Fruit fly (Drosophila melanogaster) whole organism, prepupa: Measurements from ENCODE around the gene yellow-e3.

Experiments
- Blimp-1 ChIP-seq: fragments of 200-800 bp; sonication (Bioruptor generic); optimal IDR thresholded peaks from 3 replicates; lab custom pipeline; 2017; ENCODE audit warnings: missing biosample characterization, missing genetic modification characterization, mild to moderate bottlenecking, moderate library complexity, missing genetic modification reagents
- CG10631 ChIP-seq: fragments of 200-800 bp; sonication (Bioruptor generic); optimal IDR thresholded peaks from 2 replicates; lab custom pipeline; 2016; ENCODE audit warnings: missing biosample characterization, missing genetic modification characterization
- CG10669 ChIP-seq: fragments of 200-800 bp; sonication (Bioruptor generic); optimal IDR thresholded peaks from 3 replicates; lab custom pipeline; 2018; ENCODE audit warnings: missing biosample characterization, mild to moderate bottlenecking, missing genetic modification characterization, moderate library complexity
- CG11294 ChIP-seq: fragments of 200-800 bp; sonication (Bioruptor generic); IDR thresholded peaks from 2 replicates; pipeline ENCODE4 v1.3.6; 2022; ENCODE audit warnings: missing biosample characterization, missing genetic modification characterization
- CG1621 ChIP-seq: fragments of 200-800 bp; sonication (Bioruptor generic); optimal IDR thresholded peaks from 3 replicates; lab custom pipeline; 2018; ENCODE audit warnings: missing biosample characterization, mild to moderate bottlenecking, missing genetic modification characterization
- CG16779 ChIP-seq: fragments of 200-800 bp; sonication (Bioruptor generic); optimal IDR thresholded peaks from 3 replicates; lab custom pipeline; 2017; ENCODE audit warnings: missing biosample characterization, mild to moderate bottlenecking, missing genetic modification characterization
- CG3032 ChIP-seq: fragments of 200-800 bp; optimal IDR thresholded peaks from 2 replicates; lab custom pipeline; 2019; ENCODE audit warnings: missing biosample characterization, mild to moderate bottlenecking, missing genetic modification characterization, moderate library complexity
- CG31627 ChIP-seq: fragments of 200-800 bp; sonication (Bioruptor generic); optimal IDR thresholded peaks from 3 replicates; lab custom pipeline; 2016; ENCODE audit warnings: missing biosample characterization, missing genetic modification characterization
- CG32006 ChIP-seq: fragments of 200-800 bp; sonication (Bioruptor generic); optimal IDR thresholded peaks from 3 replicates; lab custom pipeline; 2017; ENCODE audit warnings: missing biosample characterization, mild to moderate bottlenecking, missing genetic modification characterization
- CG34406 ChIP-seq: fragments of 200-800 bp; sonication (Bioruptor generic); optimal IDR thresholded peaks from 3 replicates; lab custom pipeline; 2016; ENCODE audit warnings: missing biosample characterization, missing genetic modification characterization
- CG3919 ChIP-seq: fragments of 200-800 bp; sonication (Bioruptor generic); optimal IDR thresholded peaks from 3 replicates; lab custom pipeline; 2016; ENCODE audit warnings: missing biosample characterization, missing genetic modification characterization
- CG4318 ChIP-seq: fragments of 200-800 bp; sonication (Bioruptor generic); optimal IDR thresholded peaks from 3 replicates; lab custom pipeline; 2017; ENCODE audit warnings: missing biosample characterization, mild to moderate bottlenecking, missing genetic modification characterization
- CG6276 ChIP-seq: fragments of 200-800 bp; sonication (Bioruptor generic); optimal IDR thresholded peaks from 2 replicates; lab custom pipeline; 2017; ENCODE audit warnings: missing biosample characterization, mild to moderate bottlenecking, missing genetic modification characterization
- CG6792 ChIP-seq: fragments of 200-800 bp; sonication (Bioruptor generic); optimal IDR thresholded peaks from 3 replicates; lab custom pipeline; 2016; ENCODE audit warnings: missing biosample characterization, missing genetic modification characterization
- CG6808 ChIP-seq: fragments of 200-800 bp; sonication (Bioruptor generic); optimal IDR thresholded peaks from 3 replicates; lab custom pipeline; 2017; ENCODE audit warnings: missing biosample characterization, missing genetic modification characterization, mild to moderate bottlenecking, moderate library complexity, missing genetic modification reagents
- CG8119 ChIP-seq: fragments of 200-800 bp; sonication (Bioruptor generic); IDR thresholded peaks from 3 replicates; pipeline ENCODE4 v1.3.6; 2022; ENCODE audit warnings: missing biosample characterization, missing genetic modification characterization
- CG9139 ChIP-seq: fragments of 200-800 bp; sonication (Bioruptor generic); optimal IDR thresholded peaks from 3 replicates; lab custom pipeline; 2017; ENCODE audit warnings: missing biosample characterization, mild to moderate bottlenecking, missing genetic modification characterization
- Eip75B ChIP-seq: fragments of 200-800 bp; sonication (Bioruptor generic); optimal IDR thresholded peaks from 3 replicates; lab custom pipeline; 2016; ENCODE audit warnings: missing biosample characterization, missing genetic modification characterization
- Eip78C ChIP-seq: fragments of 200-800 bp; sonication (Bioruptor generic); peaks from one replicate; lab custom pipeline; 2016; ENCODE audit warnings: missing biosample characterization, missing genetic modification characterization
- Ets21C ChIP-seq: fragments of 200-800 bp; sonication (Bioruptor generic); optimal IDR thresholded peaks from 3 replicates; lab custom pipeline; 2016; ENCODE audit warnings: missing biosample characterization, missing genetic modification characterization
- Ets96B ChIP-seq: fragments of 200-800 bp; optimal IDR thresholded peaks from 2 replicates; lab custom pipeline; 2019; ENCODE audit warnings: missing biosample characterization, mild to moderate bottlenecking, missing genetic modification characterization, moderate library complexity
- Gug ChIP-seq: fragments of 200-800 bp; sonication (Bioruptor generic); IDR thresholded peaks from 2 replicates; pipeline ENCODE4 v1.3.6; 2022; ENCODE audit warnings: missing biosample characterization, missing genetic modification characterization
- Hr38 ChIP-seq: sonication (Bioruptor generic); optimal IDR thresholded peaks from 2 replicates; lab custom pipeline; 2016; ENCODE audit warnings: missing biosample characterization, missing genetic modification characterization
- Hr39 ChIP-seq: fragments of 200-800 bp; sonication (Bioruptor generic); optimal IDR thresholded peaks from 2 replicates; lab custom pipeline; 2016; ENCODE audit warnings: missing biosample characterization, missing genetic modification characterization
- Hr4 ChIP-seq: fragments of 200-800 bp; sonication (Bioruptor generic); optimal IDR thresholded peaks from 3 replicates; lab custom pipeline; 2016; ENCODE audit warnings: missing biosample characterization, missing genetic modification characterization
- Lpt ChIP-seq: fragments of 200-800 bp; sonication (Bioruptor generic); optimal IDR thresholded peaks from 3 replicates; lab custom pipeline; 2016; ENCODE audit warnings: missing biosample characterization, missing genetic modification characterization
- Met ChIP-seq: fragments of 200-800 bp; sonication (Bioruptor generic); optimal IDR thresholded peaks from 3 replicates; lab custom pipeline; 2016; ENCODE audit warnings: missing biosample characterization, missing genetic modification characterization
- OdsH ChIP-seq: fragments of 200-800 bp; sonication (Bioruptor generic); optimal IDR thresholded peaks from 3 replicates; lab custom pipeline; 2016; ENCODE audit warnings: missing biosample characterization, missing genetic modification characterization
- Sox102F ChIP-seq: fragments of 200-800 bp; sonication (Bioruptor generic); optimal IDR thresholded peaks from 2 replicates; lab custom pipeline; 2016; ENCODE audit warnings: missing biosample characterization, mild to moderate bottlenecking, missing genetic modification characterization
- Sox14 ChIP-seq: fragments of 200-800 bp; sonication (Bioruptor generic); optimal IDR thresholded peaks from 3 replicates; lab custom pipeline; 2016; ENCODE audit warnings: missing biosample characterization, missing genetic modification characterization
- achi ChIP-seq: fragments of 200-800 bp; sonication (Bioruptor generic); optimal IDR thresholded peaks from 3 replicates; lab custom pipeline; 2016; ENCODE audit warnings: missing biosample characterization, missing genetic modification characterization
- cyc ChIP-seq: fragments of 200-800 bp; sonication (Bioruptor generic); optimal IDR thresholded peaks from 3 replicates; lab custom pipeline; 2016; ENCODE audit warnings: missing biosample characterization, missing genetic modification characterization
- dac ChIP-seq: fragments of 200-800 bp; sonication (Bioruptor generic); optimal IDR thresholded peaks from 2 replicates; lab custom pipeline; 2017; ENCODE audit warnings: missing biosample characterization, mild to moderate bottlenecking, missing genetic modification characterization
- dsx ChIP-seq: fragments of 200-800 bp; optimal IDR thresholded peaks from 3 replicates; lab custom pipeline; 2019; ENCODE audit warnings: missing biosample characterization, mild to moderate bottlenecking, missing genetic modification characterization, moderate library complexity; ENCODE audit not compliant: poor library complexity, severe bottlenecking
- eg ChIP-seq: fragments of 200-800 bp; sonication (Bioruptor generic); IDR thresholded peaks from 3 replicates; pipeline ENCODE4 v1.3.6; 2022; ENCODE audit warnings: missing biosample characterization, missing genetic modification characterization
- esn ChIP-seq: fragments of 200-800 bp; sonication (Bioruptor generic); optimal IDR thresholded peaks from 2 replicates; lab custom pipeline; 2016; ENCODE audit warnings: missing biosample characterization, mild to moderate bottlenecking, missing genetic modification characterization, moderate library complexity
- fd59A ChIP-seq: fragments of 200-800 bp; sonication (Bioruptor generic); optimal IDR thresholded peaks from 2 replicates; lab custom pipeline; 2017; ENCODE audit warnings: missing biosample characterization, mild to moderate bottlenecking, missing genetic modification characterization, missing genetic modification reagents
- fd85E ChIP-seq: fragments of 200-800 bp; sonication (Bioruptor generic); optimal IDR thresholded peaks from 3 replicates; lab custom pipeline; 2016; ENCODE audit warnings: missing biosample characterization, missing genetic modification characterization
- fkh ChIP-seq: fragments of 200-800 bp; sonication (Bioruptor generic); optimal IDR thresholded peaks from 3 replicates; lab custom pipeline; 2017; ENCODE audit warnings: missing biosample characterization, mild to moderate bottlenecking, missing genetic modification characterization, moderate library complexity
- lz ChIP-seq: fragments of 200-800 bp; sonication (Bioruptor generic); optimal IDR thresholded peaks from 3 replicates; lab custom pipeline; 2016; ENCODE audit warnings: missing biosample characterization, missing genetic modification characterization
- net ChIP-seq: fragments of 200-800 bp; sonication (Bioruptor generic); optimal IDR thresholded peaks from 3 replicates; lab custom pipeline; 2016; ENCODE audit warnings: missing biosample characterization, missing genetic modification characterization
- pdm3 ChIP-seq: fragments of 200-800 bp; sonication (Bioruptor generic); optimal IDR thresholded peaks from 3 replicates; lab custom pipeline; 2016; ENCODE audit warnings: missing biosample characterization, missing genetic modification characterization
- spab ChIP-seq: fragments of 200-800 bp; sonication (Bioruptor generic); optimal IDR thresholded peaks from 2 replicates; lab custom pipeline; 2017; ENCODE audit warnings: missing biosample characterization, mild to moderate bottlenecking, missing genetic modification characterization, missing genetic modification reagents
- ss ChIP-seq, 2 experiments: fragments of 200-800 bp; sonication (Bioruptor generic); optimal IDR thresholded peaks; 2 replicates in 1 of 2; 3 replicates in 1 of 2; lab custom pipeline; 2017 to 2018; ENCODE audit warnings: mild to moderate bottlenecking in 2 of 2, missing biosample characterization in 2 of 2, missing genetic modification characterization in 2 of 2, moderate library complexity in 1 of 2
- topi ChIP-seq: fragments of 200-800 bp; sonication (Bioruptor generic); optimal IDR thresholded peaks from 3 replicates; lab custom pipeline; 2016; ENCODE audit warnings: missing biosample characterization, missing genetic modification characterization
- vri ChIP-seq: fragments of 200-800 bp; sonication (Bioruptor generic); optimal IDR thresholded peaks from 3 replicates; lab custom pipeline; 2016; ENCODE audit warnings: missing biosample characterization, mild to moderate bottlenecking, missing genetic modification characterization

yellow-e3 gene

dm6 chr3R:13433623-13434022 is 29.0 kb upstream of the yellow-e3 start (continued):
- TF ChIP-seq CG9139 = peak; percentile 74
- TF ChIP-seq cyc (GFP tag; lab: Kevin White, UChicago) = peak; percentile 40
- TF ChIP-seq Met (GFP tag; lab: Kevin White, UChicago) = peak; percentile 82
- TF ChIP-seq pdm3 (GFP tag; lab: Kevin White, UChicago) = peak; percentile 86
- no peak for TF ChIP-seq Blimp-1 (GFP tag; lab: Kevin White, UChicago)
- peak; percentile 65 for TF ChIP-seq Hr39
- TF ChIP-seq Eip78C = peak; percentile 95
- peak; percentile 94 for TF ChIP-seq CG8119 (GFP tag; lab: Robert Waterston, UW)
- peak; percentile 62 for TF ChIP-seq CG31627 (GFP tag; lab: Kevin White, UChicago)
- peak; percentile 86 for TF ChIP-seq Hr4 (GFP tag; lab: Kevin White, UChicago)
- peak; percentile 84 for TF ChIP-seq dsx (GFP tag; lab: Kevin White, UChicago)
- peak; percentile 77 for TF ChIP-seq CG10669 (GFP tag; lab: Kevin White, UChicago)
- peak; percentile 23 for TF ChIP-seq Ets21C
- no peak for TF ChIP-seq Hr38 (GFP tag; lab: Kevin White, UChicago)

DNA sequence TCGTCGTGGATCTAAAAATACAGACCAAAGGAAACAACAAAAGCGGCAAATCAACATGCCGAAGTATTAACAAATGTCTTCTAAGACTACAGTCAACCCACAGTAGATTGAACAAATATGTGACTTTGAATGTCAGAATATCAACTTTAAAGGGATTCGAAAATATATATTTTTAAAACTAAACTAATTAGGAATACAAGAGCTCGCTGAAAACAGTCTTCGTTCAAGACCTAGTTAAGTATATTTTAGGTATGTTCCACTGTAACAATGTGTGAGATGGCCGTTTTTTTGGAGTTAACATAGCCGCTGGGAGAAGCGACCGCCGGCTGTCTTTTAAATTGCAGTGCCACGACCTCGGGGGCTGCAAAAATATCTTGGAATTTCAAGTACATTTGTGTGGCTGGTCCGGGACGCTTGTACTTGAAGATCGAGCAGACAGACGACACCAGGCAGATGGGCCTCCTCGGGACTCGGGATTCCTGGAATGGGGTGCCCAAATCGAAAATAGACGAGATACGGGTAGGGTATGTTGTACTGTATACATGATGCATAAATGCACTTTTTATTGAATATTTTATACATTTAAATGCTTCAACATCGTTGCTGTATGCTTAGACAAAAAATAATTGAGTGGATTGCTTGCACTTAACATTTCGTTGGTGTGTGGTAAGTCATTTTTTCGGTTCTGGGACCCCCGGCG is 23.8 kb upstream of the yellow-e3 start:
- TF ChIP-seq fkh (GFP tag; lab: Kevin White, UChicago) (no peak), dac (GFP tag; lab: Kevin White, UChicago) (peak; percentile 35), CG10631 (GFP tag; lab: Kevin White, UChicago) (peak; percentile 73), Eip78C (peak; percentile 87), fd59A (GFP tag; lab: Kevin White, UChicago) (peak; percentile 20), Gug (GFP tag; lab: Robert Waterston, UW) (peak; percentile 58), topi (peak; percentile 61), CG16779 (peak; percentile 51), Sox102F (GFP tag; lab: Kevin White, UChicago) (peak; percentile 26), CG11294 (no peak), CG6276 (GFP tag; lab: Kevin White, UChicago) (peak; percentile 66), CG3919 (GFP tag; lab: Kevin White, UChicago) (peak; percentile 80), lz (GFP tag; lab: Kevin White, UChicago) (peak; percentile 53), CG6792 (GFP tag; lab: Kevin White, UChicago) (peak; percentile 49), net (GFP tag; lab: Kevin White, UChicago) (peak; percentile 71), spab (GFP tag; lab: Kevin White, UChicago) (peak; percentile 60), fd85E (GFP tag; lab: Kevin White, UChicago) (peak; percentile 5), Hr39 (peak; percentile 72), Sox14 (GFP tag; lab: Kevin White, UChicago) (peak; percentile 72), Hr4 (GFP tag; lab: Kevin White, UChicago) (peak; percentile 77), ss (GFP tag; optimal IDR thresholded peaks at IDR 0.05; lab: Kevin White, UChicago) (peak; percentile 24 to 38), Eip75B (peak; percentile 61), CG6808 (GFP tag; lab: Kevin White, UChicago) (peak; percentile 37), CG34406 (GFP tag; lab: Kevin White, UChicago) (peak; percentile 34), eg (GFP tag; lab: Robert Waterston, UW) (peak; percentile 82), CG8119 (GFP tag; lab: Robert Waterston, UW) (peak; percentile 78), CG31627 (GFP tag; lab: Kevin White, UChicago) (peak; percentile 64), CG1621 (peak; percentile 19), OdsH (GFP tag; lab: Kevin White, UChicago) (peak; percentile 73), vri (peak; percentile 39), CG32006 (GFP tag; lab: Kevin White, UChicago) (peak; percentile 73), pdm3 (GFP tag; lab: Kevin White, UChicago) (peak; percentile 77), Ets96B (tag; lab: Kevin White, UChicago) (peak; percentile 57), Lpt (peak; percentile 79), dsx (GFP tag; lab: Kevin White, UChicago) (peak; percentile 65), Ets21C (peak; percentile 2), CG3032 (tag; lab: Kevin White, UChicago) (peak; percentile 50), Blimp-1 (GFP tag; lab: Kevin White, UChicago) (no peak), CG10669 (GFP tag; lab: Kevin White, UChicago) (peak; percentile 29), CG4318 (peak; percentile 57), achi (peak; percentile 74), Met (GFP tag; lab: Kevin White, UChicago) (peak; percentile 71), esn (GFP tag; lab: Kevin White, UChicago) (peak; percentile 56)
